Fruit fly (Drosophila melanogaster) S2 (cell line): ENCODE results near the gene Tfb5.
A peak's percentile ranks its signal among the peaks of the same experiment; 100 is the strongest.

Experiments
- CG8478 ChIP-seq: fragments of >200 bp; optimal IDR thresholded peaks from 2 replicates; lab custom pipeline; 2018
- CTCF ChIP-seq, 2 experiments: fragments of >200 bp; optimal IDR thresholded peaks; 2 replicates each; lab custom pipeline; 2018

- TF ChIP-seq CTCF (optimal IDR thresholded peaks at IDR 0.05; lab: Kevin White, UChicago): peak; percentile 40 to 43
- TF ChIP-seq CG8478 (lab: Kevin White, UChicago): no peak
Measured at dm6 chr2L:4997401-4998259, 13.0 kb downstream of the Tfb5 start.
